Worm (Caenorhabditis elegans): ENCODE measurements around the gene C08F8.2.

DNA sequence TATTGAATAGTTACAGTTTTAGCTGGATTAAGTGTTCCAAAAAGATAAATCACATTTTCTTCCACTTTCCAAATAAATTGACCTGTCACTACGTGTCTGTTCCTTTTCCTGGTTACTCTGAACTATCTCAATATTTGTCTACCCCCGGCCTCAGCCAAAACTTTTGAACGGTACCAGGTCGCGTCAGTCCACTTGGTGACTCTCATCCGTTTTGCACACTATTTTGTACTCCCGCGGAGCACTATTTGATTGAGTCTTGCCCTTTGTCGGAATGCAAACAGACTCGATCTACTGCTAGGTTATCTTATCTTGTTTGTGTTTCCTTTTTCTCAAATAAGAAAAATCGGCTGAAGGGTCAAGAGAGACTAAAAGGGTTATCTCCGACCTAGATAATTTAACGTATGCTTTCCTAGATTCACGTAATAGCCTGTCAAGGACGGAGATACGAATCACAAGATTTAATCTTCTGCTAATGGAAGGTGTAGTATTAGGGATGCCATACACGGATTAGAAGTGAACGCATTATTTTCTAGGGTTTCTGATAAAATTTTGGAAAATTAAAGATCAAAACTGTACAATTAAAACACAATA is 30.7 kb upstream of the C08F8.2 start:
- no peak for TF ChIP-seq ceh-9 (tag; optimal IDR thresholded peaks at IDR 0.05)
- TF ChIP-seq nhr-237 (tag; optimal IDR thresholded peaks at IDR 0.05) = no peak
- TF ChIP-seq aly-2 (tag; optimal IDR thresholded peaks at IDR 0.05) = no peak
- no peak for TF ChIP-seq egl-27 (tag; optimal IDR thresholded peaks at IDR 0.05)
- TF ChIP-seq sea-2 (GFP tag; optimal IDR thresholded peaks at IDR 0.05) = no peak
- no peak for TF ChIP-seq fkh-2 (tag; optimal IDR thresholded peaks at IDR 0.05)
- no peak for TF ChIP-seq nhr-76 (tag; optimal IDR thresholded peaks at IDR 0.05)
- peak; percentile 82 for TF ChIP-seq nhr-23 (tag; optimal IDR thresholded peaks at IDR 0.05)
- TF ChIP-seq ztf-11 (tag; optimal IDR thresholded peaks at IDR 0.05) = no peak
- TF ChIP-seq tbx-2 (tag; optimal IDR thresholded peaks at IDR 0.05) = no peak
- no peak for TF ChIP-seq unc-39 (tag; optimal IDR thresholded peaks at IDR 0.05)
- TF ChIP-seq pha-4 (tag; optimal IDR thresholded peaks at IDR 0.05) = peak; percentile 76
